Worm (Caenorhabditis elegans): Measurements from ENCODE around the gene romo-1.

DNA sequence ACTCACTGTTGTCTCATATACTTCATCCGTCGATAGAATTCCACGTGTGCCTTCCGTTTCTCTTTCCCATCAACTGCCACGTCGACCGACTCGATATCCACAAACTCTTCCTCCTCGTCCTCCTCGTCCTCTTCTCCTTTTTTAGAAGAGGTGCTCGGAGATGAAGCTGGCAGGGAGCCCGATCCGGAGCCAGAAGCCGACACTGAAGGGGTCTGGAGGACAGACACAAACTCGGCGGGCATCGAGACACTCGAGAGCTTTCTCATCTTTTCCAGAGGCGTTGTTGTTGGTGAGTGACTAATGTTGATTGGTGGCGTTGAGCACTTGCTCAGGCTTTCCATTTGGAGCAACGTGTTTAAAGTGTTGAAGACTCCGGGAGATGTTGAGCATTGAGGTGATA, 44.9 kb upstream of the romo-1 start:
- no peak for TF ChIP-seq flt-1 (GFP tag; IDR thresholded peaks at IDR 0.05)
- no peak for TF ChIP-seq cog-1 (tag; optimal IDR thresholded peaks at IDR 0.05)
